Fruit fly (Drosophila melanogaster) whole organism, wandering third instar larva: Measurements from ENCODE around the gene CG1416.
A peak's percentile ranks its signal among the peaks of the same experiment; 100 is the strongest.

ENCODE experiments used
- Abd-B ChIP-seq: fragments of >200 bp; optimal IDR thresholded peaks from 2 replicates; lab custom pipeline; 2017; ENCODE audit warnings: missing biosample characterization, missing genetic modification characterization
- CG32264 ChIP-seq: fragments of 200-800 bp; sonication (Bioruptor generic); optimal IDR thresholded peaks from 2 replicates; lab custom pipeline; 2016; ENCODE audit warnings: missing biosample characterization, missing genetic modification characterization
- CG9705 ChIP-seq: fragments of 200-800 bp; sonication (Bioruptor generic); optimal IDR thresholded peaks from 2 replicates; lab custom pipeline; 2018; ENCODE audit warnings: missing biosample characterization, mild to moderate bottlenecking, missing genetic modification characterization
- CrebA ChIP-seq: fragments of 200-800 bp; sonication (Bioruptor generic); optimal IDR thresholded peaks from 2 replicates; lab custom pipeline; 2016; ENCODE audit warnings: missing biosample characterization, mild to moderate bottlenecking, missing genetic modification characterization, borderline replicate concordance
- Dfd ChIP-seq: fragments of >200 bp; optimal IDR thresholded peaks from 2 replicates; lab custom pipeline; 2017; ENCODE audit warnings: missing biosample characterization, missing genetic modification characterization
- Dif ChIP-seq: fragments of 200-275, 200-300 bp; sonication (Bioruptor generic); optimal IDR thresholded peaks from 2 replicates; lab custom pipeline; 2018; ENCODE audit warnings: missing biosample characterization, missing genetic modification characterization; ENCODE audit not compliant: partially characterized antibody
- GATAd ChIP-seq: sonication (Bioruptor generic); optimal IDR thresholded peaks from 2 replicates; lab custom pipeline; 2016; ENCODE audit warnings: missing biosample characterization, missing genetic modification characterization
- HLH106 ChIP-seq: fragments of 200-800 bp; optimal IDR thresholded peaks from 3 replicates; lab custom pipeline; 2019; ENCODE audit warnings: missing biosample characterization, mild to moderate bottlenecking, missing genetic modification characterization, moderate library complexity
- Hnf4 ChIP-seq: fragments of 200-800 bp; sonication (Bioruptor generic); optimal IDR thresholded peaks from 2 replicates; lab custom pipeline; 2016; ENCODE audit warnings: missing biosample characterization, mild to moderate bottlenecking, missing genetic modification characterization
- Hr78 ChIP-seq: fragments of >200 bp; optimal IDR thresholded peaks from 2 replicates; lab custom pipeline; 2017; ENCODE audit warnings: missing biosample characterization, missing genetic modification characterization
- Hr83 ChIP-seq: fragments of 200-300 bp; sonication (Bioruptor generic); optimal IDR thresholded peaks from 2 replicates; lab custom pipeline; 2016; ENCODE audit warnings: missing biosample characterization, mild to moderate bottlenecking, missing genetic modification characterization, moderate library complexity; ENCODE audit not compliant: poor library complexity, severe bottlenecking
- Jra ChIP-seq: sonication (Bioruptor generic); optimal IDR thresholded peaks from 2 replicates; lab custom pipeline; 2016; ENCODE audit warnings: missing biosample characterization, missing genetic modification characterization
- Mio ChIP-seq: sonication (Bioruptor generic); optimal IDR thresholded peaks from 2 replicates; lab custom pipeline; 2016; ENCODE audit warnings: missing biosample characterization, missing genetic modification characterization
- Myc ChIP-seq: fragments of >200 bp; optimal IDR thresholded peaks from 2 replicates; lab custom pipeline; 2017
- N ChIP-seq: fragments of >200 bp; optimal IDR thresholded peaks from 2 replicates; lab custom pipeline; 2018; ENCODE audit warnings: missing biosample characterization, missing external identifiers, missing genetic modification characterization
- OdsH ChIP-seq: fragments of 200-800 bp; sonication (Bioruptor generic); optimal IDR thresholded peaks from 2 replicates; lab custom pipeline; 2016; ENCODE audit warnings: missing biosample characterization, mild to moderate bottlenecking, missing genetic modification characterization
- Rel ChIP-seq, 2 experiments: fragments of 200-800 bp; sonication (Bioruptor generic) in 1 of 2; optimal IDR thresholded peaks; 2 replicates in 1 of 2; 3 replicates in 1 of 2; lab custom pipeline; 2016 to 2019; ENCODE audit warnings: mild to moderate bottlenecking in 2 of 2, missing biosample characterization in 2 of 2, missing genetic modification characterization in 2 of 2, moderate library complexity in 1 of 2
- Sp1 ChIP-seq: fragments of 200-800 bp; sonication (Bioruptor generic); optimal IDR thresholded peaks from 3 replicates; lab custom pipeline; 2019; ENCODE audit warnings: missing biosample characterization, mild to moderate bottlenecking, missing genetic modification characterization, moderate library complexity
- Vsx2 ChIP-seq: fragments of 200-300, 225-300 bp; sonication (Bioruptor generic); optimal IDR thresholded peaks from 2 replicates; lab custom pipeline; 2018; ENCODE audit warnings: missing biosample characterization, missing genetic modification characterization; ENCODE audit not compliant: partially characterized antibody
- br ChIP-seq: fragments of 200-800 bp; sonication (Bioruptor generic); optimal IDR thresholded peaks from 2 replicates; lab custom pipeline; 2016; ENCODE audit warnings: missing biosample characterization, missing genetic modification characterization
- brk ChIP-seq: fragments of 200-800 bp; sonication (Bioruptor generic); optimal IDR thresholded peaks from 2 replicates; lab custom pipeline; 2016; ENCODE audit warnings: missing biosample characterization, mild to moderate bottlenecking, missing genetic modification characterization
- dl ChIP-seq, 2 experiments: fragments of 175-275, 200-275 bp in 1 of 2; fragments of 200-275 bp in 1 of 2; sonication (Bioruptor generic); optimal IDR thresholded peaks; lab custom pipeline; 2018; ENCODE audit warnings: mild to moderate bottlenecking in 2 of 2, missing biosample characterization in 2 of 2, missing genetic modification characterization in 2 of 2, moderate library complexity in 2 of 2; ENCODE audit not compliant: partially characterized antibody in 2 of 2, insufficient read depth in 1 of 2
- dmrt93B ChIP-seq: fragments of 200-800 bp; sonication (Bioruptor generic); optimal IDR thresholded peaks from 2 replicates; lab custom pipeline; 2018; ENCODE audit warnings: missing biosample characterization, mild to moderate bottlenecking, missing genetic modification characterization
- dsf ChIP-seq: sonication (Bioruptor generic); optimal IDR thresholded peaks from 2 replicates; lab custom pipeline; 2016; ENCODE audit warnings: missing biosample characterization, missing genetic modification characterization, borderline replicate concordance
- ey ChIP-seq: fragments of 200-800 bp; sonication (Bioruptor generic); optimal IDR thresholded peaks from 2 replicates; lab custom pipeline; 2016; ENCODE audit warnings: missing biosample characterization, missing genetic modification characterization
- foxo ChIP-seq, 2 experiments: fragments of 200-800 bp; sonication (Bioruptor generic); optimal IDR thresholded peaks; 2 replicates in 1 of 2; 3 replicates in 1 of 2; lab custom pipeline; 2016 to 2017; ENCODE audit warnings: missing biosample characterization in 2 of 2, missing genetic modification characterization in 2 of 2
- fru ChIP-seq: fragments of 200-800 bp; sonication (Bioruptor generic); optimal IDR thresholded peaks from 3 replicates; lab custom pipeline; 2016; ENCODE audit warnings: missing biosample characterization, mild to moderate bottlenecking, missing genetic modification characterization
- h ChIP-seq: fragments of 200-800 bp; sonication (Bioruptor generic); optimal IDR thresholded peaks from 3 replicates; lab custom pipeline; 2016; ENCODE audit warnings: missing biosample characterization, mild to moderate bottlenecking, missing genetic modification characterization
- jim ChIP-seq: fragments of 175-275, 200-325 bp; sonication (Bioruptor generic); optimal IDR thresholded peaks from 2 replicates; lab custom pipeline; 2016; ENCODE audit warnings: missing biosample characterization, mild to moderate bottlenecking, missing genetic modification characterization
- lola ChIP-seq: fragments of >200 bp; optimal IDR thresholded peaks from 2 replicates; lab custom pipeline; 2017; ENCODE audit warnings: missing biosample characterization, missing genetic modification characterization
- pan ChIP-seq: fragments of >200 bp; optimal IDR thresholded peaks from 2 replicates; lab custom pipeline; 2017
- psq ChIP-seq: fragments of 200-800 bp; sonication (Bioruptor generic); optimal IDR thresholded peaks from 3 replicates; lab custom pipeline; 2017; ENCODE audit warnings: missing biosample characterization, mild to moderate bottlenecking, missing genetic modification characterization, moderate library complexity
- rgr ChIP-seq: fragments of 200-800 bp; sonication (Bioruptor generic); optimal IDR thresholded peaks from 3 replicates; lab custom pipeline; 2016; ENCODE audit warnings: missing biosample characterization, mild to moderate bottlenecking, missing genetic modification characterization
- sage ChIP-seq: fragments of 200-800 bp; sonication (Bioruptor generic); optimal IDR thresholded peaks from 2 replicates; lab custom pipeline; 2016; ENCODE audit warnings: missing biosample characterization, mild to moderate bottlenecking, missing genetic modification characterization
- sv ChIP-seq: fragments of 200-800 bp; sonication (Bioruptor generic); optimal IDR thresholded peaks from 3 replicates; lab custom pipeline; 2016; ENCODE audit warnings: missing biosample characterization, missing genetic modification characterization
- tai ChIP-seq: sonication (Bioruptor generic); optimal IDR thresholded peaks from 2 replicates; lab custom pipeline; 2016; ENCODE audit warnings: missing biosample characterization, missing genetic modification characterization
- usp ChIP-seq: fragments of >200 bp; optimal IDR thresholded peaks from 2 replicates; lab custom pipeline; 2017; ENCODE audit warnings: missing biosample characterization, missing genetic modification characterization
- woc ChIP-seq: sonication (Bioruptor generic); optimal IDR thresholded peaks from 2 replicates; lab custom pipeline; 2016; ENCODE audit warnings: missing biosample characterization, mild to moderate bottlenecking, missing genetic modification characterization

CG1416 gene

dm6 chr2L:21791980-21792379 lies 34.2 kb downstream of the CG1416 start:
- TF ChIP-seq OdsH (GFP tag; lab: Kevin White, UChicago) (no peak), Vsx2 (GFP tag; lab: Kevin White, UChicago) (no peak), CrebA (GFP tag; lab: Kevin White, UChicago) (no peak)

- TF ChIP-seq Hr83 (GFP tag; lab: Kevin White, UChicago) (no peak), sv (GFP tag; lab: Kevin White, UChicago) (no peak), Hr78 (no peak), Vsx2 (GFP tag; lab: Kevin White, UChicago) (no peak), Sp1 (GFP tag; lab: Kevin White, UChicago) (no peak), dmrt93B (GFP tag; lab: Kevin White, UChicago) (no peak)
These were observed 35.0 kb downstream of the CG1416 start for dm6 chr2L:21792831-21793230.

- TF ChIP-seq dmrt93B (GFP tag; lab: Kevin White, UChicago) (peak; percentile 96), h (peak; percentile 98), GATAd (GFP tag; lab: Kevin White, UChicago) (peak; percentile 83), CG32264 (peak; percentile 94), lola (GFP tag; lab: Kevin White, UChicago) (no peak), Vsx2 (GFP tag; lab: Kevin White, UChicago) (no peak), brk (GFP tag; lab: Kevin White, UChicago) (peak; percentile 90), pan (lab: Kevin White, UChicago) (no peak), Hr83 (GFP tag; lab: Kevin White, UChicago) (peak; percentile 53), tai (GFP tag; lab: Kevin White, UChicago) (peak; percentile 85), Hr78 (no peak), jim (GFP tag; lab: Kevin White, UChicago) (no peak), Dif (GFP tag; lab: Kevin White, UChicago) (peak; percentile 78), sv (GFP tag; lab: Kevin White, UChicago) (peak; percentile 97), sage (GFP tag; lab: Kevin White, UChicago) (peak; percentile 92), fru (GFP tag; lab: Kevin White, UChicago) (peak; percentile 98), woc (GFP tag; lab: Kevin White, UChicago) (peak; percentile 97), dsf (GFP tag; lab: Kevin White, UChicago) (peak; percentile 84), CG9705 (GFP tag; lab: Kevin White, UChicago) (peak; percentile 98), Rel (GFP tag; optimal IDR thresholded peaks at IDR 0.05; lab: Kevin White, UChicago) (peak; percentile 66), Rel (tag; optimal IDR thresholded peaks at IDR 0.05; lab: Kevin White, UChicago) (peak; percentile 89), N (no peak), Sp1 (GFP tag; lab: Kevin White, UChicago) (peak; percentile 97), CrebA (GFP tag; lab: Kevin White, UChicago) (peak; percentile 45), Abd-B (GFP tag; lab: Kevin White, UChicago) (no peak), OdsH (GFP tag; lab: Kevin White, UChicago) (peak; percentile 97), dl (GFP tag; optimal IDR thresholded peaks at IDR 0.05; lab: Kevin White, UChicago; ENCODE audit: insufficient read depth in 1 of 2, partially characterized antibody in 2 of 2) (peak in 1 of 2 experiments; percentile 20), ey (GFP tag; lab: Kevin White, UChicago) (peak; percentile 97), HLH106 (tag; lab: Kevin White, UChicago) (peak; percentile 99), usp (GFP tag; lab: Kevin White, UChicago) (no peak), Myc (peak; percentile 50), Dfd (peak; percentile 17), Mio (GFP tag; lab: Kevin White, UChicago) (peak; percentile 82), rgr (GFP tag; lab: Kevin White, UChicago) (peak; percentile 98), Hnf4 (GFP tag; lab: Kevin White, UChicago) (peak; percentile 96), psq (GFP tag; lab: Kevin White, UChicago) (peak; percentile 92), br (peak; percentile 98), Jra (GFP tag; lab: Kevin White, UChicago) (peak; percentile 89), foxo (GFP tag; optimal IDR thresholded peaks at IDR 0.05; lab: Kevin White, UChicago) (peak; percentile 90 to 98)
These were observed 36.9 kb downstream of the CG1416 start for dm6 chr2L:21794547-21795341.
